Fruit fly (Drosophila melanogaster): Measurements from ENCODE around the gene EMC4.

DNA sequence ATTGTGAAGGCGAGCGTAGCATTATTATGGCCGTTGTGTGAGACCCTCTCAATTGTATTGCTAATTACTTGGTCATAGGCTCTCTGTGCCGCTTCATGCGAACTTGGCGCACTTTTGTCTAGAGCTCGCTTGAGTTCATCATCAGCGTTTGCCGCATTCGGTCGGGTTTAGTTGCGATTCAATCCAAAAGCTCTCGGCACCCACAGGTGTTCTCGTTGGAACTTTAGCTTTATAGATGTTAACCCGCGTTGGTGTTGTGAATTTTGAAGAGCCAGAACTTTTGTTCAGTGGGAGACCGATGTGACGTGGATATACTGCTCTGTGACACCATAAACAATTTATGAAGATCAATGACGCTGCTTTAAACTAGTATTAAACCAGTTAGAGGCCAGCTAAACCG is 12.9 kb upstream of the EMC4 start, which contains the start of gene slif:
- no peak for TF ChIP-seq CG8478 (optimal IDR thresholded peaks at IDR 0.05)
- no peak for TF ChIP-seq psq (optimal IDR thresholded peaks at IDR 0.05)
- no peak for TF ChIP-seq EcR (GFP tag; optimal IDR thresholded peaks at IDR 0.05)
